Fruit fly (Drosophila melanogaster): Measurements from ENCODE around the gene Jhbp14.
A peak's percentile ranks its signal among the peaks of the same experiment; 100 is the strongest.

Jhbp14 gene

DNA sequence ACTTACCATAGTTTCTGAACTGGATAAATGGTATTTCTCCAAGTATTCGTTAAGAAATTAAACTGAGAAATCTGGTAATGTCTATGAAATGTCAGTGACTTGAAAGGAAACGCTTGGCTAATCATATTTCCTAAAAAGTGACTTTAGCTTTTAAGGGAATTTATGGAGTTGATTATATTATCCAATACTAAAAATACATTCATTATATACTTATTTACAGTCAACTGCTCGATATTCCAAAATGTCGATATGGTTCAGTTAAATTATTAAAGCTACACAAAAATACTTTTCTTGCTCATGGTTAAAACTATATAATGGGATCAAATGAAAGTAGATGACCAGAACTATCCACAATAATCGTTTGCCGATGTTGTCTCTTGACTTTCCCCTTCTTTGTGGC, 29.5 kb downstream of the Jhbp14 start, which contains the start of gene CG31848:
Gene CG31848, minus strand, starts transcription at position 101 of the 400 bp plus-strand sequence.
- TF ChIP-seq Ets21C (GFP tag; optimal IDR thresholded peaks at IDR 0.05) (no peak), CG32006 (GFP tag; optimal IDR thresholded peaks at IDR 0.05) (no peak), CG8632 (GFP tag; optimal IDR thresholded peaks at IDR 0.05) (no peak), CG11294 (GFP tag; IDR thresholded peaks at IDR 0.05) (no peak), CG3919 (GFP tag; optimal IDR thresholded peaks at IDR 0.05) (no peak), cyc (GFP tag; optimal IDR thresholded peaks at IDR 0.05) (no peak), Eip75B (GFP tag; optimal IDR thresholded peaks at IDR 0.05) (no peak), Eip93F (GFP tag; optimal IDR thresholded peaks at IDR 0.05) (no peak), achi (GFP tag; optimal IDR thresholded peaks at IDR 0.05) (no peak), CG7368 (GFP tag; optimal IDR thresholded peaks at IDR 0.05) (no peak), CG31627 (GFP tag; optimal IDR thresholded peaks at IDR 0.05) (no peak), dac (GFP tag; optimal IDR thresholded peaks at IDR 0.05) (no peak), Gug (GFP tag; IDR thresholded peaks at IDR 0.05) (no peak), CG15336 (GFP tag; IDR thresholded peaks at IDR 0.05) (no peak), CG10631 (GFP tag; optimal IDR thresholded peaks at IDR 0.05) (no peak), svp (GFP tag) (no peak), CG6276 (GFP tag; optimal IDR thresholded peaks at IDR 0.05) (no peak), Ets96B (tag; optimal IDR thresholded peaks at IDR 0.05) (no peak), salr (GFP tag; optimal IDR thresholded peaks at IDR 0.05) (no peak)

- TF ChIP-seq Hr38 (GFP tag; optimal IDR thresholded peaks at IDR 0.05), result no peak
- peak; percentile 21 for TF ChIP-seq CG6808 (GFP tag; optimal IDR thresholded peaks at IDR 0.05)
- no peak for TF ChIP-seq Sox15 (GFP tag; optimal IDR thresholded peaks at IDR 0.05)
- peak in 1 of 2 experiments; percentile 75 for TF ChIP-seq ss (GFP tag; optimal IDR thresholded peaks at IDR 0.05)
- TF ChIP-seq eg (GFP tag; IDR thresholded peaks at IDR 0.05), result peak; percentile 47; the same call in 1 of the 3 replicates
- no peak for TF ChIP-seq svp (GFP tag)
- TF ChIP-seq Eip78C (GFP tag), result peak; percentile 63
- 0 out of 3 replicates have a peak, but pooled peaks have one; percentile 18 for TF ChIP-seq CG8119 (GFP tag; IDR thresholded peaks at IDR 0.05)
- TF ChIP-seq CG11902 (GFP tag; optimal IDR thresholded peaks at IDR 0.05), result no peak
- TF ChIP-seq CG32006 (GFP tag; optimal IDR thresholded peaks at IDR 0.05), result peak; percentile 17
- peak; percentile 23 for TF ChIP-seq CG3032 (tag; optimal IDR thresholded peaks at IDR 0.05)
- peak; percentile 41 for TF ChIP-seq CG1621 (tag; optimal IDR thresholded peaks at IDR 0.05)
- TF ChIP-seq dac (GFP tag; optimal IDR thresholded peaks at IDR 0.05), result no peak
- TF ChIP-seq Smox (GFP tag; optimal IDR thresholded peaks at IDR 0.05), result no peak
- peak; percentile 27 for TF ChIP-seq CG3919 (GFP tag; optimal IDR thresholded peaks at IDR 0.05)
- no peak for TF ChIP-seq CG6276 (GFP tag; optimal IDR thresholded peaks at IDR 0.05)
- TF ChIP-seq vri (GFP tag; optimal IDR thresholded peaks at IDR 0.05), result no peak
- no peak for TF ChIP-seq CG6854 (GFP tag; optimal IDR thresholded peaks at IDR 0.05)
- TF ChIP-seq dsx (GFP tag; optimal IDR thresholded peaks at IDR 0.05; ENCODE audit: poor library complexity, severe bottlenecking), result no peak
- TF ChIP-seq CG34406 (GFP tag; optimal IDR thresholded peaks at IDR 0.05), result no peak
- no peak for TF ChIP-seq Eip93F (GFP tag; optimal IDR thresholded peaks at IDR 0.05)
These were observed 30.3 kb downstream of the Jhbp14 start for dm6 chr2L:13266627-13267026.

DNA sequence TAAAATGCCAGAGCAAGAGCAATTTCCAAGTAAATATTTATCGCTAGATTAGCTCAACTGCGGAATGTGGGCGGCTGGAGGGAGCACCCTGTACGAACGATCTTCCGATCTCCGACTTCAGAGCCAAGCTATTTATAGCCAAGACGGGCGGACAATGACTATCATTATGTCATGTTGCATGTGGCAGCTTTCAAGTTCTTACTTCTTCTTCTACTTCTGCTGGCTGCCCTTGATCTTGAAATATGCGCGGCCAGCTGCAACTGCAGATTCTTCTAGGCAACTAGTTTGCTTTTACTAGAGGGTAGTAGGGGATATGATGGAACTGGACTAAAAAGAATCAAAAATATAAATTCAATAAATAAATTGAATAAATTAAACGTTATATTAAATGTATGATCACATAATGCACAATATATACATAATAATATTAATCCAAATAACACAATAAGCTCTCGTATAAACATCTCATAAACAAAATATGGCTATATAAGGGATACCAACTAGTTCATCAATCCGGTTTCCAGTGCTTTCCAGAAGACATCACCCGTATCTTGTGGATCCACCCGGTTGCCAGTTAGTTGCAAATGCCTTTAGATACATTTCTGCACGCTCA, 31.9 kb downstream of the Jhbp14 start:
- TF ChIP-seq CG6854 (GFP tag; optimal IDR thresholded peaks at IDR 0.05), result no peak
- TF ChIP-seq CG11294 (GFP tag; IDR thresholded peaks at IDR 0.05), result no peak
- TF ChIP-seq CG32006 (GFP tag; optimal IDR thresholded peaks at IDR 0.05), result peak; percentile 72
- TF ChIP-seq ss (GFP tag; optimal IDR thresholded peaks at IDR 0.05), result peak; percentile 54 to 65
- TF ChIP-seq esn (GFP tag; optimal IDR thresholded peaks at IDR 0.05), result no peak
- TF ChIP-seq spab (GFP tag; optimal IDR thresholded peaks at IDR 0.05), result peak; percentile 33
- no peak for TF ChIP-seq Hr4 (GFP tag; optimal IDR thresholded peaks at IDR 0.05)
- peak; percentile 55 for TF ChIP-seq Lpt (GFP tag; optimal IDR thresholded peaks at IDR 0.05)
- no peak for TF ChIP-seq dac (GFP tag; optimal IDR thresholded peaks at IDR 0.05)
- TF ChIP-seq Ets21C (GFP tag; optimal IDR thresholded peaks at IDR 0.05), result no peak
- peak; percentile 19 for TF ChIP-seq acj6 (GFP tag; optimal IDR thresholded peaks at IDR 0.05)
- no peak for TF ChIP-seq CG11762 (GFP tag; optimal IDR thresholded peaks at IDR 0.05; ENCODE audit: insufficient read depth)
- TF ChIP-seq Eip78C (GFP tag), result peak; percentile 71
- no peak for TF ChIP-seq lz (GFP tag; optimal IDR thresholded peaks at IDR 0.05)
- no peak for TF ChIP-seq Blimp-1 (GFP tag; optimal IDR thresholded peaks at IDR 0.05)
- peak; percentile 4 for TF ChIP-seq CG1621 (tag; optimal IDR thresholded peaks at IDR 0.05)
- no peak for TF ChIP-seq Met (GFP tag; optimal IDR thresholded peaks at IDR 0.05)
- peak; percentile 26 for TF ChIP-seq CG4318 (GFP tag; optimal IDR thresholded peaks at IDR 0.05)
- TF ChIP-seq Gug (GFP tag; IDR thresholded peaks at IDR 0.05), result peak; percentile 31; the same call in 1 of the 2 replicates
- no peak for TF ChIP-seq CG8632 (GFP tag; optimal IDR thresholded peaks at IDR 0.05)
- TF ChIP-seq CG6276 (GFP tag; optimal IDR thresholded peaks at IDR 0.05), result peak; percentile 25
- peak; percentile 72 for TF ChIP-seq CG8119 (GFP tag; IDR thresholded peaks at IDR 0.05)
- TF ChIP-seq svp (GFP tag), result no peak
- peak; percentile 51 for TF ChIP-seq CG6808 (GFP tag; optimal IDR thresholded peaks at IDR 0.05)
- no peak for TF ChIP-seq CG31627 (GFP tag; optimal IDR thresholded peaks at IDR 0.05)
- TF ChIP-seq Sox14 (GFP tag; optimal IDR thresholded peaks at IDR 0.05), result peak; percentile 25
- TF ChIP-seq CG9139 (GFP tag; optimal IDR thresholded peaks at IDR 0.05), result no peak

Data from whole organism, prepupa.